Worm (Caenorhabditis elegans) whole organism, late embryonic: Measurements from ENCODE around the gene clec-136.

ENCODE experiments used
- ceh-19 ChIP-seq: fragments of 200-800 bp; sonication (Bioruptor generic); optimal IDR thresholded peaks from 2 replicates; lab custom pipeline; 2018; ENCODE audit warnings: mild to moderate bottlenecking, missing genetic modification characterization, missing compliant biosample characterization
- ceh-6 ChIP-seq: fragments of 200-800 bp; sonication (Bioruptor generic); optimal IDR thresholded peaks from 2 replicates; lab custom pipeline; 2018; ENCODE audit warnings: mild to moderate bottlenecking, missing genetic modification characterization, missing compliant biosample characterization
- ceh-9 ChIP-seq: sonication (generic microtip); optimal IDR thresholded peaks from 2 replicates; lab custom pipeline; 2016; ENCODE audit warnings: mild to moderate bottlenecking, missing genetic modification characterization, inconsistent platforms, missing compliant biosample characterization
- dmd-4 ChIP-seq: sonication (generic microtip); optimal IDR thresholded peaks from 2 replicates; lab custom pipeline; 2016; ENCODE audit warnings: borderline replicate concordance, missing genetic modification characterization, missing compliant biosample characterization
- mec-3 ChIP-seq: sonication (generic microtip); optimal IDR thresholded peaks from 2 replicates; lab custom pipeline; 2016; ENCODE audit warnings: borderline replicate concordance, missing genetic modification characterization, missing compliant biosample characterization
- nfya-1 ChIP-seq: sonication (generic microtip); optimal IDR thresholded peaks from 2 replicates; lab custom pipeline; 2017; ENCODE audit warnings: missing genetic modification characterization, mild to moderate bottlenecking, missing compliant biosample characterization, antibody characterized with exemption, moderate library complexity
- pqm-1 ChIP-seq: sonication (generic microtip); optimal IDR thresholded peaks from 2 replicates; lab custom pipeline; 2016; ENCODE audit warnings: missing genetic modification characterization, missing compliant biosample characterization
- pros-1 ChIP-seq: fragments of 150-350 bp; optimal IDR thresholded peaks from 2 replicates; lab custom pipeline; 2014; ENCODE audit warnings: missing biosample characterization, missing genetic modification reagents, missing genetic modification characterization
- ztf-16 ChIP-seq: sonication (generic microtip); optimal IDR thresholded peaks from 2 replicates; lab custom pipeline; 2017; ENCODE audit warnings: missing genetic modification characterization, missing compliant biosample characterization

DNA sequence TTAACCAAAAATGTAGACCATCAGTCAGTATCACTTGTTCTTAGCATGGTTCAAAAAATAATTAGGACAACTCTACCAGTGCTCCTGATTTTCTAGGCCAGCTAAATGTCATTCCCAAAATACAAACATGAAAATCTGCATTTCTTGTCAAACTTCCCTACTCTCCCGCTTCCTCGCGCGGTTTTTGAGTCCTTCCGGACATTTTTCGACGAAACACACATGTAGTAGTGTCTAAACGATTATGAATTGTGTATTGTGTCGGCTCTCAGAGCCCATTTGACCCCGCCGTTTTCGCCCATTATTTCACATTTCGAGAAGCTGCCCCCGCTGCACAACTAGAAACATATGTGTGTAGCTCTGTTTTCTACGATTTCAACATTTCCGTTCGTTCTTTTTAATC lies 10.3 kb upstream of the clec-136 start, which contains the start of gene F35D11.1:
- TF ChIP-seq mec-3 (no peak), ceh-9 (no peak), dmd-4 (tag; lab: Kevin White, UChicago) (no peak), pqm-1 (tag; lab: Kevin White, UChicago) (no peak), nfya-1 (no peak), pros-1 (tag; lab: Kevin White, UChicago) (no peak), ceh-6 (GFP tag; lab: Kevin White, UChicago) (no peak), ceh-19 (GFP tag; lab: Kevin White, UChicago) (no peak), ztf-16 (no peak)
